Fruit fly (Drosophila melanogaster): ENCODE measurements around the gene Bin1.

The Bin1 gene

DNA sequence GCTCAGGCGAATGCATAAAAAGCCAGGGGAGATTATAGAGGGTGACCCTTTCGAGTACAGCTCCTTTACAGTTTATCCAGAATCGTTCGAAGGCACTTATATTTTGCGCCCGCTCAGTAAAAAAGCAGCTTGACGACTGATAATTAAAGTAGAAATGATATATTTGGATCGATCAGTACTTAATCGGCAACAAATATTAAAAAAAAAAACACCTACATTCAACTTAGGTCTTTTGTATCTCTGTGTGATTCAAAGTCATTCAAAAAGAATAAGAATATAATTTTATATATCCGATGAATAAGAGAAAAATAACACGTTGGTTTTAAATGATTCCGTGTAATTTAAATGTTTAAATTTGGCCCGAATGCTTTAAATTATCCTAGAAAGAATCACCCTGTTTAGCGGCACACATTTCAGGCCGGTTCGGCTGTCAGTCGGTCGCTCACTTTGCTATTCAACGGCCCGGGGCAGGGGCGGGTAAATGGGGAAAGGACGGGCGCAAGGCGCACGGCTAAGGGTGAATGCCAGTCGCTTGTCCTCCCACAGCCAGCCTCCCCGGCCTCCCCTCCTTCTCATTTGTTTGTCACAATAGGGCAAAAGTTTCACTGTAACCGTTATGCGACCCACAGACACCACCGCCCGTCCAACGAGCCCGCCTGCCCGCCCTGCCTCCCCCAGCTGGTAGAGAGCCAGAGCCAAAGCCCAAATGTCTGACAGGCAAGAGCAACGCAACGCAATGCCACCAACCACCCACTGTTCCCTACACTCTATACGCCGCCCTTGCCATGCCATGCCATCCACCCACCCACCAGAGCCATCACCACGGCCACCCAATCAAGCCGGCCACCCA is 23.7 kb upstream of the Bin1 start (continued):
- TF ChIP-seq HHEX (GFP tag; optimal IDR thresholded peaks at IDR 0.05) (peak; percentile 72), scrt (GFP tag; optimal IDR thresholded peaks at IDR 0.05) (peak; percentile 63), trh (GFP tag; optimal IDR thresholded peaks at IDR 0.05) (no peak), Sry-δ (GFP tag; optimal IDR thresholded peaks at IDR 0.05) (no peak), slou (GFP tag; optimal IDR thresholded peaks at IDR 0.05) (no peak), CG3163 (GFP tag; optimal IDR thresholded peaks at IDR 0.05) (no peak), peb (GFP tag; IDR thresholded peaks at IDR 0.05) (no peak), CG15479 (GFP tag; optimal IDR thresholded peaks at IDR 0.05) (no peak), zen (tag; optimal IDR thresholded peaks at IDR 0.05) (no peak), vvl (GFP tag; IDR thresholded peaks at IDR 0.05) (no peak), CG18764 (GFP tag; optimal IDR thresholded peaks at IDR 0.05) (peak; percentile 15), hb (GFP tag; IDR thresholded peaks at IDR 0.05; ENCODE audit: partially characterized antibody) (no peak), Scr (GFP tag; IDR thresholded peaks at IDR 0.05; ENCODE audit: partially characterized antibody) (no peak), CG2199 (GFP tag; IDR thresholded peaks at IDR 0.05) (0 out of 3 replicates have a peak, but pooled peaks have one; percentile 20), lilli (GFP tag; optimal IDR thresholded peaks at IDR 0.05) (no peak), CG11723 (GFP tag; optimal IDR thresholded peaks at IDR 0.05) (peak; percentile 15), fu2 (GFP tag; optimal IDR thresholded peaks at IDR 0.05) (no peak), insv (GFP tag; optimal IDR thresholded peaks at IDR 0.05) (no peak), Gsc (GFP tag; IDR thresholded peaks at IDR 0.05) (no peak), zen2 (GFP tag; IDR thresholded peaks at IDR 0.05; ENCODE audit: partially characterized antibody) (no peak), CG4360 (GFP tag; IDR thresholded peaks at IDR 0.05) (no peak), CG14014 (GFP tag; IDR thresholded peaks at IDR 0.05) (no peak), tll (GFP tag; optimal IDR thresholded peaks at IDR 0.05) (no peak), CG12299 (tag; optimal IDR thresholded peaks at IDR 0.05) (no peak), tio (GFP tag; optimal IDR thresholded peaks at IDR 0.05) (peak; percentile 23), crc (GFP tag; optimal IDR thresholded peaks at IDR 0.05) (no peak), repo (GFP tag; optimal IDR thresholded peaks at IDR 0.05) (no peak), sens-2 (GFP tag; IDR thresholded peaks at IDR 0.05) (no peak), CG8359 (GFP tag; optimal IDR thresholded peaks at IDR 0.05; ENCODE audit: borderline replicate concordance) (no peak), Fer2 (tag; optimal IDR thresholded peaks at IDR 0.05) (no peak), phol (tag; optimal IDR thresholded peaks at IDR 0.05) (peak; percentile 59), BtbVII (GFP tag; optimal IDR thresholded peaks at IDR 0.05) (peak; percentile 77), run (tag; optimal IDR thresholded peaks at IDR 0.05) (no peak), CG2202 (tag; optimal IDR thresholded peaks at IDR 0.05) (no peak), Nf-YA (GFP tag; IDR thresholded peaks at IDR 0.05) (no peak), lmd (GFP tag; IDR thresholded peaks at IDR 0.05) (no peak; the same call in 1 of the 2 replicates), ase (GFP tag; IDR thresholded peaks at IDR 0.05) (no peak; the same call in 2 of the 3 replicates), C15 (GFP tag; IDR thresholded peaks at IDR 0.05) (no peak), da (GFP tag; optimal IDR thresholded peaks at IDR 0.05) (no peak), cg (GFP tag; optimal IDR thresholded peaks at IDR 0.05) (no peak), CG31388 (GFP tag; optimal IDR thresholded peaks at IDR 0.05) (no peak), Side (GFP tag; optimal IDR thresholded peaks at IDR 0.05) (no peak), CG5953 (GFP tag; IDR thresholded peaks at IDR 0.05) (no peak), CG10366 (GFP tag; IDR thresholded peaks at IDR 0.05) (peak; percentile 41), corto (GFP tag; optimal IDR thresholded peaks at IDR 0.05) (no peak), CG12391 (tag; optimal IDR thresholded peaks at IDR 0.05) (peak; percentile 37), Ptx1 (GFP tag; IDR thresholded peaks at IDR 0.05) (no peak), HLH54F (GFP tag; optimal IDR thresholded peaks at IDR 0.05) (no peak), CG3281 (GFP tag; optimal IDR thresholded peaks at IDR 0.05) (peak; percentile 75)
